Worm (Caenorhabditis elegans) whole organism, late embryonic: ENCODE data around the gene fbxb-115.

Experiments
- ceh-9 ChIP-seq: sonication (generic microtip); optimal IDR thresholded peaks from 2 replicates; lab custom pipeline; 2016; ENCODE audit warnings: mild to moderate bottlenecking, missing genetic modification characterization, inconsistent platforms, missing compliant biosample characterization
- elt-4 ChIP-seq: sonication (generic microtip); optimal IDR thresholded peaks from 2 replicates; lab custom pipeline; 2016; ENCODE audit warnings: missing genetic modification characterization, missing compliant biosample characterization
- gmeb-2 ChIP-seq: sonication (generic microtip); optimal IDR thresholded peaks from 2 replicates; lab custom pipeline; 2016; ENCODE audit warnings: missing genetic modification characterization, inconsistent platforms, missing compliant biosample characterization
- nhr-11 ChIP-seq: fragments of 150-350 bp; optimal IDR thresholded peaks from 2 replicates; lab custom pipeline; 2014; ENCODE audit warnings: missing biosample characterization, missing genetic modification characterization
- pha-4 ChIP-seq: fragments of 150-350 bp; optimal IDR thresholded peaks from 2 replicates; lab custom pipeline; 2018; ENCODE audit warnings: missing biosample characterization, missing genetic modification reagents, missing genetic modification characterization
- pqm-1 ChIP-seq: sonication (generic microtip); optimal IDR thresholded peaks from 2 replicates; lab custom pipeline; 2016; ENCODE audit warnings: missing genetic modification characterization, missing compliant biosample characterization
- unc-3 ChIP-seq, 2 experiments: fragments of 200-800 bp in 1 of 2; sonication (Bioruptor generic) in 1 of 2; sonication (generic microtip) in 1 of 2; conservative IDR thresholded peaks in 1 of 2; optimal IDR thresholded peaks in 1 of 2; 2 replicates each; pipeline versions ENCODE4 v1.3.6 to Lab custom; 2016 to 2022; ENCODE audit warnings: missing compliant biosample characterization in 2 of 2, missing genetic modification characterization in 2 of 2, missing genetic modification reagents in 1 of 2

- TF ChIP-seq pha-4 (tag; lab: Kevin White, UChicago), result no peak
- TF ChIP-seq nhr-11 (tag; lab: Kevin White, UChicago), result no peak
- no peak for TF ChIP-seq gmeb-2 (tag; lab: Kevin White, UChicago)
- TF ChIP-seq elt-4, result no peak
- no peak for TF ChIP-seq ceh-9 (tag; lab: Kevin White, UChicago)
- no peak for TF ChIP-seq pqm-1
- TF ChIP-seq unc-3 (GFP tag; conservative IDR thresholded peaks at IDR 0.05; lab: Robert Waterston, UW), result no peak
- TF ChIP-seq unc-3 (tag; optimal IDR thresholded peaks at IDR 0.05; lab: Kevin White, UChicago), result no peak
Observed at ce11 chrV:19282314-19282713, 42.3 kb upstream of the fbxb-115 start, which contains the start of gene fbxb-117.
